Fruit fly (Drosophila melanogaster) whole organism, embryonic: Measurements from ENCODE around the gene bmm.
A peak's percentile ranks its signal among the peaks of the same experiment; 100 is the strongest.

Source experiments
- Blimp-1 ChIP-seq: fragments of 200-800 bp; sonication (Bioruptor generic); optimal IDR thresholded peaks from 3 replicates; lab custom pipeline; 2018; ENCODE audit warnings: missing biosample characterization, missing genetic modification characterization, mild to moderate bottlenecking, moderate library complexity, missing genetic modification reagents
- C15 ChIP-seq: fragments of 200-800 bp; sonication (Bioruptor generic); IDR thresholded peaks from 3 replicates; pipeline ENCODE4 v1.3.6; 2022; ENCODE audit warnings: missing biosample characterization, missing genetic modification characterization
- CG12104 ChIP-seq: fragments of 200-800 bp; sonication (Bioruptor generic); optimal IDR thresholded peaks from 3 replicates; lab custom pipeline; 2016; ENCODE audit warnings: missing biosample characterization, missing genetic modification characterization
- CG12219 ChIP-seq: fragments of 200-800 bp; sonication (Bioruptor generic); optimal IDR thresholded peaks from 3 replicates; lab custom pipeline; 2018; ENCODE audit warnings: missing biosample characterization, mild to moderate bottlenecking, missing genetic modification characterization
- CG14050 ChIP-seq: fragments of 200-800 bp; sonication (Bioruptor generic); IDR thresholded peaks from 3 replicates; pipeline ENCODE4 v1.3.6; 2022; ENCODE audit warnings: missing biosample characterization, missing genetic modification characterization
- CG15011 ChIP-seq: fragments of 200-800 bp; sonication (Bioruptor generic); optimal IDR thresholded peaks from 3 replicates; lab custom pipeline; 2018; ENCODE audit warnings: missing biosample characterization, mild to moderate bottlenecking, missing genetic modification characterization
- CG15269 ChIP-seq: fragments of 200-800 bp; sonication (Bioruptor generic); optimal IDR thresholded peaks from 2 replicates; lab custom pipeline; 2018; ENCODE audit warnings: missing biosample characterization, mild to moderate bottlenecking, missing genetic modification characterization, moderate library complexity
- CG15696 ChIP-seq: fragments of 200-800 bp; sonication (Bioruptor generic); optimal IDR thresholded peaks from 2 replicates; lab custom pipeline; 2019; ENCODE audit warnings: missing biosample characterization, mild to moderate bottlenecking, missing genetic modification characterization, moderate library complexity
- CG32767 ChIP-seq: fragments of 200-800 bp; sonication (Bioruptor generic); IDR thresholded peaks from 2 replicates; pipeline ENCODE4 v1.3.6; 2022; ENCODE audit warnings: missing biosample characterization, missing genetic modification characterization
- CG3281 ChIP-seq: fragments of 200-800 bp; sonication (Bioruptor generic); optimal IDR thresholded peaks from 3 replicates; lab custom pipeline; 2017; ENCODE audit warnings: missing biosample characterization, mild to moderate bottlenecking, missing genetic modification characterization
- CG6689 ChIP-seq: fragments of 200-800 bp; sonication (Bioruptor generic); IDR thresholded peaks from 2 replicates; pipeline ENCODE4 v1.3.6; 2022; ENCODE audit warnings: missing biosample characterization, missing genetic modification characterization
- CG7372 ChIP-seq: fragments of 200-800 bp; sonication (Bioruptor generic); IDR thresholded peaks from 2 replicates; pipeline ENCODE4 v1.3.6; 2022; ENCODE audit warnings: missing biosample characterization, missing genetic modification characterization
- CG7786 ChIP-seq: fragments of 200-800 bp; sonication (Bioruptor generic); optimal IDR thresholded peaks from 2 replicates; lab custom pipeline; 2016; ENCODE audit warnings: missing biosample characterization, missing genetic modification characterization
- CG7963 ChIP-seq: fragments of 200-800 bp; sonication (Bioruptor generic); IDR thresholded peaks from 3 replicates; pipeline ENCODE4 v1.3.6; 2022; ENCODE audit warnings: missing biosample characterization, missing genetic modification characterization; ENCODE audit not compliant: partially characterized antibody
- CG8290 ChIP-seq, 3 experiments: fragments of 200-800 bp; sonication (Bioruptor generic); optimal IDR thresholded peaks; 2 replicates each; lab custom pipeline; 2016 to 2019; ENCODE audit warnings: missing biosample characterization in 3 of 3, missing genetic modification characterization in 3 of 3, mild to moderate bottlenecking in 2 of 3, moderate library complexity in 1 of 3
- CG8765 ChIP-seq: fragments of 200-800 bp; sonication (Bioruptor generic); IDR thresholded peaks from 2 replicates; pipeline ENCODE4 v1.3.6; 2022; ENCODE audit warnings: missing biosample characterization, missing genetic modification characterization
- CG9609 ChIP-seq: fragments of 200-800 bp; sonication (Bioruptor generic); optimal IDR thresholded peaks from 3 replicates; lab custom pipeline; 2016; ENCODE audit warnings: missing biosample characterization, missing genetic modification characterization
- GATAe ChIP-seq: fragments of 200-800 bp; sonication (Bioruptor generic); conservative IDR thresholded peaks from 2 replicates; pipeline ENCODE4 v1.3.6; 2022; ENCODE audit warnings: missing biosample characterization, missing genetic modification characterization
- HLH3B ChIP-seq: fragments of 200-800 bp; sonication (Bioruptor generic); IDR thresholded peaks from 2 replicates; pipeline ENCODE4 v1.3.6; 2022; ENCODE audit warnings: missing biosample characterization, missing genetic modification characterization
- Pdp1 ChIP-seq, 2 experiments: fragments of 200-800 bp; sonication (Bioruptor generic); optimal IDR thresholded peaks; 3 replicates each; lab custom pipeline; 2016; ENCODE audit warnings: missing biosample characterization in 2 of 2, missing genetic modification characterization in 2 of 2, mild to moderate bottlenecking in 1 of 2, moderate library complexity in 1 of 2
- Poxn ChIP-seq: fragments of 200-800 bp; sonication (Bioruptor generic); IDR thresholded peaks from 2 replicates; pipeline ENCODE4 v1.3.6; 2022; ENCODE audit warnings: missing biosample characterization, missing genetic modification characterization
- Ravus ChIP-seq: fragments of 200-800 bp; sonication (Bioruptor generic); IDR thresholded peaks from 2 replicates; pipeline ENCODE4 v1.3.6; 2022; ENCODE audit warnings: missing biosample characterization, missing genetic modification characterization
- Side ChIP-seq: fragments of 200-800 bp; sonication (Bioruptor generic); optimal IDR thresholded peaks from 2 replicates; lab custom pipeline; 2016; ENCODE audit warnings: missing biosample characterization, missing genetic modification characterization
- ap ChIP-seq: fragments of 200-800 bp; sonication (Bioruptor generic); IDR thresholded peaks from 2 replicates; pipeline ENCODE4 v1.3.6; 2022; ENCODE audit warnings: missing biosample characterization, missing genetic modification characterization
- ara ChIP-seq: fragments of 200-800 bp; sonication (Bioruptor generic); IDR thresholded peaks from 2 replicates; pipeline ENCODE4 v1.3.6; 2022; ENCODE audit warnings: missing biosample characterization, missing genetic modification characterization
- bigmax ChIP-seq: fragments of 200-800 bp; sonication (Bioruptor generic); optimal IDR thresholded peaks from 2 replicates; lab custom pipeline; 2018; ENCODE audit warnings: missing biosample characterization, mild to moderate bottlenecking, missing genetic modification characterization
- cas ChIP-seq: fragments of 200-800 bp; sonication (Bioruptor generic); IDR thresholded peaks from 2 replicates; pipeline ENCODE4 v1.3.6; 2022; ENCODE audit warnings: missing biosample characterization, missing genetic modification characterization
- cato ChIP-seq: fragments of 200-800 bp; sonication (Bioruptor generic); optimal IDR thresholded peaks from 2 replicates; lab custom pipeline; 2016; ENCODE audit warnings: missing biosample characterization, missing genetic modification characterization, borderline replicate concordance
- caup ChIP-seq: fragments of 200-800 bp; sonication (Bioruptor generic); optimal IDR thresholded peaks from 3 replicates; lab custom pipeline; 2017; ENCODE audit warnings: missing biosample characterization, mild to moderate bottlenecking, missing genetic modification characterization, moderate library complexity; ENCODE audit not compliant: severe bottlenecking
- chn ChIP-seq: fragments of 200-800 bp; sonication (Bioruptor generic); optimal IDR thresholded peaks from 2 replicates; lab custom pipeline; 2016; ENCODE audit warnings: missing biosample characterization, missing genetic modification characterization
- croc ChIP-seq: fragments of 200-800 bp; sonication (Bioruptor generic); conservative IDR thresholded peaks from 3 replicates; pipeline ENCODE4 v1.3.6; 2022; ENCODE audit warnings: missing biosample characterization, missing genetic modification characterization
- danr ChIP-seq: fragments of 200-800 bp; sonication (Bioruptor generic); IDR thresholded peaks from 2 replicates; pipeline ENCODE4 v1.3.6; 2022; ENCODE audit warnings: missing biosample characterization, missing genetic modification characterization
- eve ChIP-seq, 2 experiments: fragments of >200 bp; optimal IDR thresholded peaks; 2 replicates each; lab custom pipeline; 2017; ENCODE audit warnings: missing biosample characterization in 2 of 2, missing genetic modification characterization in 2 of 2
- gcm2 ChIP-seq: fragments of 200-800 bp; sonication (Bioruptor generic); optimal IDR thresholded peaks from 2 replicates; lab custom pipeline; 2016; ENCODE audit warnings: missing biosample characterization, missing genetic modification characterization
- gfzf ChIP-seq: fragments of 200-800 bp; sonication (Bioruptor generic); optimal IDR thresholded peaks from 2 replicates; lab custom pipeline; 2016; ENCODE audit warnings: missing biosample characterization, mild to moderate bottlenecking, missing genetic modification characterization, moderate library complexity
- grn ChIP-seq: fragments of 200-800 bp; sonication (Bioruptor generic); optimal IDR thresholded peaks from 3 replicates; lab custom pipeline; 2017; ENCODE audit warnings: missing biosample characterization, missing genetic modification characterization
- gt ChIP-seq: fragments of 200-800 bp; sonication (Bioruptor generic); IDR thresholded peaks from 2 replicates; pipeline ENCODE4 v1.3.6; 2022; ENCODE audit warnings: missing biosample characterization, missing genetic modification characterization
- her ChIP-seq: fragments of 200-800 bp; sonication (Bioruptor generic); optimal IDR thresholded peaks from 2 replicates; lab custom pipeline; 2016; ENCODE audit warnings: missing biosample characterization, missing genetic modification characterization
- lab ChIP-seq: fragments of 200-800 bp; sonication (Bioruptor generic); optimal IDR thresholded peaks from 3 replicates; lab custom pipeline; 2017; ENCODE audit warnings: missing biosample characterization, missing genetic modification characterization, mild to moderate bottlenecking, moderate library complexity, missing genetic modification reagents
- mirr ChIP-seq: fragments of 200-800 bp; sonication (Bioruptor generic); optimal IDR thresholded peaks from 3 replicates; lab custom pipeline; 2018; ENCODE audit warnings: missing biosample characterization, mild to moderate bottlenecking, missing genetic modification characterization
- odd ChIP-seq: fragments of 200-800 bp; sonication (Bioruptor generic); optimal IDR thresholded peaks from 2 replicates; lab custom pipeline; 2017; ENCODE audit warnings: missing biosample characterization, mild to moderate bottlenecking, missing genetic modification characterization
- p53 ChIP-seq: fragments of 200-800 bp; sonication (Bioruptor generic); optimal IDR thresholded peaks from 2 replicates; lab custom pipeline; 2016; ENCODE audit warnings: missing biosample characterization, missing genetic modification characterization
- pb ChIP-seq: fragments of 200-800 bp; sonication (Bioruptor generic); optimal IDR thresholded peaks from 3 replicates; lab custom pipeline; 2016; ENCODE audit warnings: missing biosample characterization, missing genetic modification characterization
- phol ChIP-seq: fragments of 200-800 bp; sonication (Bioruptor generic); optimal IDR thresholded peaks from 3 replicates; lab custom pipeline; 2018; ENCODE audit warnings: missing biosample characterization, mild to moderate bottlenecking, missing genetic modification characterization, moderate library complexity
- so ChIP-seq: fragments of 200-800 bp; sonication (Bioruptor generic); IDR thresholded peaks from 3 replicates; pipeline ENCODE4 v1.3.6; 2022; ENCODE audit warnings: missing biosample characterization, missing genetic modification characterization
- tna ChIP-seq: fragments of 200-800 bp; sonication (Bioruptor generic); IDR thresholded peaks from 2 replicates; pipeline ENCODE4 v1.3.6; 2022; ENCODE audit warnings: missing biosample characterization, missing genetic modification characterization; ENCODE audit not compliant: partially characterized antibody
- toy ChIP-seq: fragments of 200-800 bp; sonication (Bioruptor generic); IDR thresholded peaks from 2 replicates; pipeline ENCODE4 v1.3.6; 2022; ENCODE audit warnings: missing biosample characterization, missing genetic modification characterization
- zfh1 ChIP-seq: fragments of 200-800 bp; sonication (Bioruptor generic); IDR thresholded peaks from 3 replicates; pipeline ENCODE4 v1.3.6; 2022; ENCODE audit warnings: missing biosample characterization, missing genetic modification characterization

bmm gene

dm6 chr3L:14781082-14781862 lies 4.9 kb downstream of the bmm start (continued):
- TF ChIP-seq caup (GFP tag; lab: Kevin White, UChicago) (peak; percentile 29), grn (no peak), ara (peak; percentile 53; the same call in 1 of the 2 replicates), CG7372 (GFP tag; lab: Robert Waterston, UW) (0 out of 2 replicates have a peak, but pooled peaks have one; percentile 23), ap (no peak), Poxn (GFP tag; lab: Robert Waterston, UW) (no peak), Pdp1 (GFP tag; optimal IDR thresholded peaks at IDR 0.05; lab: Kevin White, UChicago) (peak; percentile 27 to 33), toy (GFP tag; lab: Robert Waterston, UW) (no peak), lab (GFP tag; lab: Kevin White, UChicago) (peak; percentile 64), bigmax (GFP tag; lab: Kevin White, UChicago) (no peak), gt (no peak), danr (GFP tag; lab: Robert Waterston, UW) (0 out of 2 replicates have a peak, but pooled peaks have one; percentile 9), cato (GFP tag; lab: Kevin White, UChicago) (peak; percentile 52), odd (peak; percentile 78), pb (GFP tag; lab: Kevin White, UChicago) (peak; percentile 55), tna (GFP tag; lab: Robert Waterston, UW) (no peak), cas (peak; percentile 20; the same call in 1 of the 2 replicates), Blimp-1 (GFP tag; lab: Kevin White, UChicago) (peak; percentile 67), CG7786 (GFP tag; lab: Kevin White, UChicago) (no peak), croc (GFP tag; lab: Robert Waterston, UW) (peak; percentile 14; the same call in 1 of the 3 replicates), mirr (GFP tag; lab: Kevin White, UChicago) (peak; percentile 97), CG15269 (tag; lab: Kevin White, UChicago) (peak; percentile 76), zfh1 (peak; percentile 35; the same call in 2 of the 3 replicates), CG3281 (peak; percentile 71), chn (GFP tag; lab: Kevin White, UChicago) (no peak), CG8290 (GFP tag; optimal IDR thresholded peaks at IDR 0.05; lab: Kevin White, UChicago) (peak; percentile 24), CG8290 (tag; optimal IDR thresholded peaks at IDR 0.05; lab: Kevin White, UChicago) (peak; percentile 12 to 66), p53 (GFP tag; lab: Kevin White, UChicago) (no peak), Ravus (GFP tag; lab: Robert Waterston, UW) (no peak), CG9609 (GFP tag; lab: Kevin White, UChicago) (peak; percentile 30), CG12219 (peak; percentile 65), CG32767 (peak; percentile 76), HLH3B (GFP tag; lab: Robert Waterston, UW) (no peak; the same call in 1 of the 2 replicates), so (peak; percentile 50; the same call in 1 of the 3 replicates), gcm2 (GFP tag; lab: Kevin White, UChicago) (no peak), CG12104 (peak; percentile 88), phol (peak; percentile 81), CG14050 (GFP tag; lab: Robert Waterston, UW) (0 out of 3 replicates have a peak, but pooled peaks have one; percentile 35), CG8765 (no peak), gfzf (no peak), CG6689 (GFP tag; lab: Robert Waterston, UW) (peak; percentile 58), GATAe (no peak), C15 (GFP tag; lab: Robert Waterston, UW) (no peak), eve (GFP tag; optimal IDR thresholded peaks at IDR 0.05; lab: Kevin White, UChicago) (peak in 1 of 2 experiments; percentile 85), Side (GFP tag; lab: Kevin White, UChicago) (peak; percentile 86), CG15011 (GFP tag; lab: Kevin White, UChicago) (peak; percentile 30), her (GFP tag; lab: Kevin White, UChicago) (peak; percentile 68), CG7963 (GFP tag; lab: Robert Waterston, UW) (no peak), CG15696 (tag; lab: Kevin White, UChicago) (peak; percentile 66)
